Fruit fly (Drosophila melanogaster) whole organism, adult: ENCODE results near the gene CG3792.

Experiments used
- CG14711 ChIP-seq: fragments of 200-800 bp; sonication (Bioruptor generic); optimal IDR thresholded peaks from 2 replicates; lab custom pipeline; 2018; ENCODE audit warnings: missing biosample characterization, mild to moderate bottlenecking, missing genetic modification characterization, moderate library complexity
- CG1620 ChIP-seq: fragments of 200-800 bp; sonication (Bioruptor generic); optimal IDR thresholded peaks from 2 replicates; lab custom pipeline; 2016; ENCODE audit warnings: missing biosample characterization, missing genetic modification characterization
- CG33017 ChIP-seq: fragments of 200-800 bp; sonication (Bioruptor generic); optimal IDR thresholded peaks from 2 replicates; lab custom pipeline; 2018; ENCODE audit warnings: missing biosample characterization, mild to moderate bottlenecking, missing genetic modification characterization, moderate library complexity
- CG7101 ChIP-seq: fragments of 200-800 bp; sonication (Bioruptor generic); optimal IDR thresholded peaks from 2 replicates; lab custom pipeline; 2018; ENCODE audit warnings: missing biosample characterization, mild to moderate bottlenecking, missing genetic modification characterization, moderate library complexity
- Clk ChIP-seq: fragments of 200-800 bp; sonication (Bioruptor generic); optimal IDR thresholded peaks from 2 replicates; lab custom pipeline; 2017; ENCODE audit warnings: missing biosample characterization, missing genetic modification characterization
- Crg-1 ChIP-seq: fragments of 200-800 bp; sonication (Bioruptor generic); optimal IDR thresholded peaks from 2 replicates; lab custom pipeline; 2016; ENCODE audit warnings: missing biosample characterization, missing genetic modification characterization
- bab1 ChIP-seq: fragments of 200-800 bp; sonication (Bioruptor generic); optimal IDR thresholded peaks from 3 replicates; lab custom pipeline; 2019; ENCODE audit warnings: missing biosample characterization, mild to moderate bottlenecking, missing genetic modification characterization, moderate library complexity
- cic ChIP-seq: fragments of 200-800 bp; sonication (Bioruptor generic); optimal IDR thresholded peaks from 2 replicates; lab custom pipeline; 2017; ENCODE audit warnings: missing biosample characterization, mild to moderate bottlenecking, missing genetic modification characterization, moderate library complexity
- cnc ChIP-seq, 2 experiments: fragments of >200 bp; optimal IDR thresholded peaks; 2 replicates each; lab custom pipeline; 2017
- kay ChIP-seq: fragments of 200-800 bp; sonication (Bioruptor generic); peaks from one replicate; lab custom pipeline; 2016; ENCODE audit warnings: missing biosample characterization, missing genetic modification characterization, borderline replicate concordance
- ovo ChIP-seq: fragments of 200-800 bp; sonication (Bioruptor generic); optimal IDR thresholded peaks from 2 replicates; lab custom pipeline; 2016; ENCODE audit warnings: missing biosample characterization, missing genetic modification characterization
- tj ChIP-seq: fragments of 200-800 bp; sonication (Bioruptor generic); optimal IDR thresholded peaks from 3 replicates; lab custom pipeline; 2017; ENCODE audit warnings: missing biosample characterization, mild to moderate bottlenecking, missing genetic modification characterization, moderate library complexity
- toe ChIP-seq: fragments of 200-800 bp; sonication (Bioruptor generic); optimal IDR thresholded peaks from 2 replicates; lab custom pipeline; 2016; ENCODE audit warnings: missing biosample characterization, missing genetic modification characterization

The CG3792 gene

DNA sequence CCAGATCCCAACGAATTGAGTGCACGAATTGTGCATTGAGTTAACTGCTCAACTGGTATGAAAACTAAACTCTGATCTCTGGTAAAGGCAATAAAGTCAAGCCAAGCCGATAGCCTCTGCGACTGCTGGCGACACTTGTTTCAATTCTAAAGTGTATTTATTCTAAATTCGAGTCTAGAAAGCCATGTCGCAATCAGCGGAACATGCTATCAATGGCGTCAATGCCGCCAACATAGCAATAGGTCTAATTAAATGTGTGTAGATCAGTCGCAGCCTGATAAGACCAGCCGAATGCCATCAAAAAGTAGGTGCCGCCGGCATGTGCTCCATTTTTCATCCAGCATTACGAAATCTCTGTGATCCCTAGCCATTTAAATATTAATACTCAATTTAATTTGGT, 48.4 kb downstream of the CG3792 start:
- TF ChIP-seq CG7101 (tag; lab: Kevin White, UChicago): no peak
- TF ChIP-seq cnc (optimal IDR thresholded peaks at IDR 0.05; lab: Kevin White, UChicago): no peak
- no peak for TF ChIP-seq CG14711

DNA sequence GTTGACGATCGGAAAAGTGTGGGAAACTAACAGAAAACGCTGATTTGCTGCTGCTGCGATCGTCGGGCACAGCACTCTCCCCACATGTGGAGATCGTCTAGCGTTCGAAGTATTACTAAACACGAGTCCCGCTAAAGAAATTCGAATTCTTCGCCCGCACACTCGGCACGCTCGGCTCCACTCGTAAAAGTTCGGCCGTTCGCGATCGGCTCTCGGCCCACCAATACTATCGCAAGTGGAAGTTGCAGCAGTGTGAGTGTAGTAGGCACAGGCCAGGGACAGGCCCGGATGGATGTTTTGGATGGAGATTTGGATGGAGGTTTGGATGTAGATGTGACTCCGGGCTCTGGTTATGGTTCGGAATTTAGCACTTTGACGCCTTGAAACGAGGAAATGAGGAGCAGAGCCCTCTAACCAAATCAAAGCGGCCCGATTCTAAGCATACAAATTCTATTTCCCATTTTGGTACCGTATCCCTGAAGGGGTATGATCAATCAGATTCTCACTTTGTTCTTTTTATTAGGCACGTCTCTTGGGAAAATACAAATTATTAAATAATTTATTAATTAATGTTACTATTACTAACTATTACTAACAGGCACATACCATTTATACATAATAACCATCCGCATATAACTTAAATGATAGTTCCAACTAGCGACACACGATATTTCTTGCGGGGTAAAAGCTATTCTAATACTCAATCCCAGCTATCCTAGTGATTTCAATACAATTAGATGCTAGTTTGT, 50.4 kb downstream of the CG3792 start:
- TF ChIP-seq cnc (optimal IDR thresholded peaks at IDR 0.05; lab: Kevin White, UChicago) (no peak), CG1620 (no peak), CG33017 (tag; lab: Kevin White, UChicago) (no peak), bab1 (GFP tag; lab: Kevin White, UChicago) (no peak), cic (GFP tag; lab: Kevin White, UChicago) (peak; percentile 3), tj (GFP tag; lab: Kevin White, UChicago) (peak; percentile 41), Clk (GFP tag; lab: Kevin White, UChicago) (no peak), ovo (GFP tag; lab: Kevin White, UChicago) (no peak), kay (GFP tag; lab: Kevin White, UChicago) (no peak)

DNA sequence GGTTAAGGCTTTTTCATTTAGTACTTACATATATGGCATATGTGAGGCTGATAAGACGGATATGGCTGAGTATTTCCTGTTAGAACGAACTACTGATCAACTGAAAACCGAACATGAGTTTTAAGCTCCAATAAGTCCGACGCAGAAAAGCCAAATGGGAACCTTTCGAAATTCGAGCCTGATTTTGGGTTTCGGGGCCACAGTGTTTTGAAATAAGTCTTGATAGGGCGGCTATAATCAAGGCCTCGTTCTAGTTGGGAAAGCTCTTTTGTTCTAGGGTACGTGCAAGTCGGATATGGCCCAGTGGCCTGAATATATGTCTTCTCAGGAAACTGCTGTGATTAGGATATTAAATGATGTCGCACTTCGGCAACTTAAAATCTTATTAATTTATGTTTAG, 51.0 kb downstream of the CG3792 start, which contains the start of gene vkg:
Gene vkg (minus strand): TSS at position 101 of the 400 bp plus-strand sequence.
- no peak for TF ChIP-seq toe (GFP tag; lab: Kevin White, UChicago)
- no peak for TF ChIP-seq kay (GFP tag; lab: Kevin White, UChicago)
- no peak for TF ChIP-seq Clk (GFP tag; lab: Kevin White, UChicago)
- no peak for TF ChIP-seq Crg-1 (GFP tag; lab: Kevin White, UChicago)
- no peak for TF ChIP-seq tj (GFP tag; lab: Kevin White, UChicago)
